Worm (Caenorhabditis elegans) whole organism, L3 larva: ENCODE results near the gene C47E12.3.

ENCODE experiments used
- R02D3.7 ChIP-seq: fragments of 150-350 bp; optimal IDR thresholded peaks from 2 replicates; lab custom pipeline; 2014; ENCODE audit warnings: missing biosample characterization, missing genetic modification characterization
- ceh-82 ChIP-seq: fragments of 150-350 bp; optimal IDR thresholded peaks from 2 replicates; lab custom pipeline; 2014; ENCODE audit warnings: missing biosample characterization, missing genetic modification characterization
- jun-1 ChIP-seq: fragments of 150-350 bp; optimal IDR thresholded peaks from 2 replicates; lab custom pipeline; 2014; ENCODE audit warnings: missing biosample characterization, missing genetic modification reagents, missing genetic modification characterization
- lin-39 ChIP-seq: fragments of 150-350 bp; optimal IDR thresholded peaks from 2 replicates; lab custom pipeline; 2018; ENCODE audit warnings: missing biosample characterization, missing genetic modification reagents, missing genetic modification characterization
- lsy-12 ChIP-seq: sonication (generic microtip); optimal IDR thresholded peaks from 2 replicates; lab custom pipeline; 2016; ENCODE audit warnings: mild to moderate bottlenecking, missing genetic modification characterization, missing compliant biosample characterization
- mdl-1 ChIP-seq: fragments of 150-350 bp; optimal IDR thresholded peaks from 2 replicates; lab custom pipeline; 2014; ENCODE audit warnings: missing biosample characterization, missing genetic modification characterization
- nhr-12 ChIP-seq: fragments of 150-350 bp; optimal IDR thresholded peaks from 2 replicates; lab custom pipeline; 2014; ENCODE audit warnings: missing biosample characterization, missing genetic modification characterization
- pha-4 ChIP-seq: fragments of 150-350 bp; optimal IDR thresholded peaks from 2 replicates; lab custom pipeline; 2014; ENCODE audit warnings: missing biosample characterization, missing genetic modification reagents, missing genetic modification characterization
- pqm-1 ChIP-seq: fragments of 150-350 bp; optimal IDR thresholded peaks from 2 replicates; lab custom pipeline; 2017; ENCODE audit warnings: missing biosample characterization, missing genetic modification characterization, inconsistent platforms
- snpc-4 ChIP-seq: fragments of 150-350 bp; optimal IDR thresholded peaks from 2 replicates; lab custom pipeline; 2014; ENCODE audit warnings: missing biosample characterization, missing genetic modification characterization
- unc-62 ChIP-seq: fragments of 150-350 bp; sonication (generic microtip); optimal IDR thresholded peaks from 4 replicates; lab custom pipeline; 2014; ENCODE audit warnings: missing biosample characterization, missing genetic modification reagents, missing genetic modification characterization
- zag-1 ChIP-seq: fragments of 150-350 bp; optimal IDR thresholded peaks from 2 replicates; lab custom pipeline; 2014; ENCODE audit warnings: missing biosample characterization, missing genetic modification characterization
- ztf-4 ChIP-seq: fragments of 150-350 bp; optimal IDR thresholded peaks from 2 replicates; lab custom pipeline; 2014; ENCODE audit warnings: missing biosample characterization, missing genetic modification characterization

DNA sequence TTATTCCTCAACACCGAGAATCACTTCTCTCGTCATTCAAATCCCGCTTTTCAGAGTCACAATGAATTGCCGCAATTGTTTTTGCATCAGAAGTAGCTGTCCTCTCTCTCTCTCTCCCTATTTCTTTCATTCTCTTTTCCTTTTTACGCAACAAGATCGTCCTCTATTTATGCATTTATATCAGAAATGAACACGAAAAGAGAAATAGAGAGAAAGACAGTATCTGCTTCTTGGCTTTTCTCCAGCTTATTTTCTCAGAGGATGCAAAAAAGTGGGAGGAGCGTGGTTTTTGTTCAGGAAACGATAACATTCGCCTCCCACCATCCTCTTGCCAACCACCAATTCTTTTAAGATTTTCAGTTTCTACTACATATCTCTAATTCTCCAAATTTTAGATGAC is 18.8 kb downstream of the C47E12.3 start, which contains the start of gene mam-2:
- TF ChIP-seq pha-4 (tag; lab: Kevin White, UChicago) (no peak), zag-1 (no peak), lin-39 (tag; lab: Kevin White, UChicago) (no peak), mdl-1 (tag; lab: Kevin White, UChicago) (no peak), snpc-4 (no peak), unc-62 (GFP tag; lab: Kevin White, UChicago) (no peak), jun-1 (tag; lab: Kevin White, UChicago) (no peak), pqm-1 (tag; lab: Kevin White, UChicago) (no peak), R02D3.7 (tag; lab: Kevin White, UChicago) (no peak), lsy-12 (tag; lab: Kevin White, UChicago) (no peak), ceh-82 (tag; lab: Kevin White, UChicago) (no peak), ztf-4 (no peak), nhr-12 (tag; lab: Kevin White, UChicago) (no peak)
